Fruit fly (Drosophila melanogaster) whole organism, embryonic: Measurements from ENCODE around the gene rho-4.

ENCODE experiments used
- ATbp ChIP-seq: fragments of 200-800 bp; sonication (Bioruptor generic); optimal IDR thresholded peaks from 2 replicates; lab custom pipeline; 2017; ENCODE audit warnings: missing biosample characterization, mild to moderate bottlenecking, missing genetic modification characterization, missing genetic modification reagents
- Abd-B ChIP-seq: fragments of 200-800 bp; sonication (Bioruptor generic); optimal IDR thresholded peaks from 2 replicates; lab custom pipeline; 2018; ENCODE audit warnings: missing biosample characterization, mild to moderate bottlenecking, missing genetic modification characterization, moderate library complexity
- CG12659 ChIP-seq: fragments of 200-800 bp; sonication (Bioruptor generic); optimal IDR thresholded peaks from 3 replicates; lab custom pipeline; 2017; ENCODE audit warnings: mild to moderate bottlenecking, missing biosample characterization, missing genetic modification reagents, missing genetic modification characterization
- CG12744 ChIP-seq: fragments of 200-800 bp; sonication (Bioruptor generic); optimal IDR thresholded peaks from 2 replicates; lab custom pipeline; 2016; ENCODE audit warnings: missing biosample characterization, missing genetic modification characterization
- CG12769 ChIP-seq: fragments of 200-800 bp; sonication (Bioruptor generic); optimal IDR thresholded peaks from 2 replicates; lab custom pipeline; 2019; ENCODE audit warnings: missing biosample characterization, mild to moderate bottlenecking, missing genetic modification characterization, moderate library complexity
- CG13624 ChIP-seq: fragments of 200-800 bp; sonication (Bioruptor generic); optimal IDR thresholded peaks from 2 replicates; lab custom pipeline; 2016; ENCODE audit warnings: missing biosample characterization, missing genetic modification characterization
- CG14710 ChIP-seq: fragments of 200-800 bp; sonication (Bioruptor generic); optimal IDR thresholded peaks from 3 replicates; lab custom pipeline; 2019; ENCODE audit warnings: missing biosample characterization, mild to moderate bottlenecking, missing genetic modification characterization, moderate library complexity
- CG15269 ChIP-seq: fragments of 200-800 bp; sonication (Bioruptor generic); optimal IDR thresholded peaks from 2 replicates; lab custom pipeline; 2018; ENCODE audit warnings: missing biosample characterization, mild to moderate bottlenecking, missing genetic modification characterization, moderate library complexity
- CG1529 ChIP-seq: fragments of 200-800 bp; sonication (Bioruptor generic); optimal IDR thresholded peaks from 3 replicates; lab custom pipeline; 2018; ENCODE audit warnings: missing biosample characterization, missing genetic modification characterization
- CG15514 ChIP-seq: fragments of 200-800 bp; sonication (Bioruptor generic); optimal IDR thresholded peaks from 3 replicates; lab custom pipeline; 2017; ENCODE audit warnings: missing biosample characterization, missing genetic modification characterization, mild to moderate bottlenecking, moderate library complexity, missing genetic modification reagents
- CG1603 ChIP-seq: fragments of 200-800 bp; sonication (Bioruptor generic); optimal IDR thresholded peaks from 2 replicates; lab custom pipeline; 2019; ENCODE audit warnings: missing biosample characterization, mild to moderate bottlenecking, missing genetic modification characterization, moderate library complexity
- CG18262 ChIP-seq: fragments of 200-800 bp; optimal IDR thresholded peaks from 3 replicates; lab custom pipeline; 2019; ENCODE audit warnings: missing biosample characterization, mild to moderate bottlenecking, missing genetic modification characterization, moderate library complexity
- CG2199 ChIP-seq: fragments of 200-800 bp; sonication (Bioruptor generic); IDR thresholded peaks from 3 replicates; pipeline ENCODE4 v1.3.6; 2022; ENCODE audit warnings: missing biosample characterization, missing genetic modification characterization
- CG2202 ChIP-seq: fragments of 200-800 bp; sonication (Bioruptor generic); optimal IDR thresholded peaks from 2 replicates; lab custom pipeline; 2018; ENCODE audit warnings: missing biosample characterization, mild to moderate bottlenecking, missing genetic modification characterization
- CG30431 ChIP-seq: fragments of 200-800 bp; sonication (Bioruptor generic); optimal IDR thresholded peaks from 2 replicates; lab custom pipeline; 2017; ENCODE audit warnings: missing biosample characterization, missing genetic modification characterization
- CG6683 ChIP-seq: fragments of 200-800 bp; sonication (Bioruptor generic); optimal IDR thresholded peaks from 2 replicates; lab custom pipeline; 2017; ENCODE audit warnings: missing biosample characterization, mild to moderate bottlenecking, missing genetic modification characterization, missing genetic modification reagents
- CG6813 ChIP-seq: fragments of 200-800 bp; sonication (Bioruptor generic); optimal IDR thresholded peaks from 2 replicates; lab custom pipeline; 2017; ENCODE audit warnings: missing biosample characterization, missing genetic modification characterization, mild to moderate bottlenecking, moderate library complexity, missing genetic modification reagents
- CG7839 ChIP-seq: fragments of 200-800 bp; sonication (Bioruptor generic); optimal IDR thresholded peaks from 3 replicates; lab custom pipeline; 2018; ENCODE audit warnings: missing biosample characterization, mild to moderate bottlenecking, missing genetic modification characterization, moderate library complexity
- CG8924 ChIP-seq: fragments of 200-800 bp; optimal IDR thresholded peaks from 3 replicates; lab custom pipeline; 2019; ENCODE audit warnings: missing biosample characterization, mild to moderate bottlenecking, missing genetic modification characterization, moderate library complexity
- CG9932 ChIP-seq: fragments of 200-800 bp; sonication (Bioruptor generic); IDR thresholded peaks from 2 replicates; pipeline ENCODE4 v1.3.6; 2022; ENCODE audit warnings: missing biosample characterization, missing genetic modification characterization
- CHES-1-like ChIP-seq: fragments of 200-800 bp; sonication (Bioruptor generic); optimal IDR thresholded peaks from 2 replicates; lab custom pipeline; 2016; ENCODE audit warnings: missing biosample characterization, missing genetic modification characterization
- Doc3 ChIP-seq: fragments of 200-800 bp; sonication (Bioruptor generic); IDR thresholded peaks from 3 replicates; pipeline ENCODE4 v1.3.6; 2022; ENCODE audit warnings: missing biosample characterization, missing genetic modification characterization; ENCODE audit not compliant: partially characterized antibody
- Ets65A ChIP-seq: fragments of 200-800 bp; sonication (Bioruptor generic); peaks from one replicate; lab custom pipeline; 2016; ENCODE audit warnings: missing biosample characterization, missing genetic modification characterization
- Hr39 ChIP-seq: fragments of >200 bp; optimal IDR thresholded peaks from 2 replicates; lab custom pipeline; 2017
- Hsf ChIP-seq: fragments of 200-800 bp; sonication (Bioruptor generic); optimal IDR thresholded peaks from 3 replicates; lab custom pipeline; 2016; ENCODE audit warnings: missing biosample characterization, missing genetic modification characterization
- Nf-YC ChIP-seq: fragments of 200-800 bp; optimal IDR thresholded peaks from 3 replicates; lab custom pipeline; 2019; ENCODE audit warnings: missing biosample characterization, mild to moderate bottlenecking, missing genetic modification characterization, moderate library complexity
- Ravus ChIP-seq: fragments of 200-800 bp; sonication (Bioruptor generic); IDR thresholded peaks from 2 replicates; pipeline ENCODE4 v1.3.6; 2022; ENCODE audit warnings: missing biosample characterization, missing genetic modification characterization
- Rx ChIP-seq: fragments of 200-800 bp; sonication (Bioruptor generic); IDR thresholded peaks from 2 replicates; pipeline ENCODE4 v1.3.6; 2022; ENCODE audit warnings: missing biosample characterization, missing genetic modification characterization
- Sin3A ChIP-seq: fragments of >200 bp; optimal IDR thresholded peaks from 2 replicates; lab custom pipeline; 2018
- Vsx1 ChIP-seq: fragments of 200-800 bp; sonication (Bioruptor generic); optimal IDR thresholded peaks from 2 replicates; lab custom pipeline; 2017; ENCODE audit warnings: missing biosample characterization, mild to moderate bottlenecking, missing genetic modification characterization, missing genetic modification reagents
- amos ChIP-seq: fragments of 200-800 bp; sonication (Bioruptor generic); IDR thresholded peaks from 2 replicates; pipeline ENCODE4 v1.3.6; 2022; ENCODE audit warnings: missing biosample characterization, missing genetic modification characterization; ENCODE audit not compliant: partially characterized antibody
- bigmax ChIP-seq: fragments of 200-800 bp; sonication (Bioruptor generic); optimal IDR thresholded peaks from 2 replicates; lab custom pipeline; 2018; ENCODE audit warnings: missing biosample characterization, mild to moderate bottlenecking, missing genetic modification characterization
- btn ChIP-seq: fragments of 200-800 bp; sonication (Bioruptor generic); optimal IDR thresholded peaks from 2 replicates; lab custom pipeline; 2016; ENCODE audit warnings: missing biosample characterization, missing genetic modification characterization
- chinmo ChIP-seq: fragments of 200-800 bp; sonication (Bioruptor generic); IDR thresholded peaks from 4 replicates; pipeline ENCODE4 v1.3.6; 2022; ENCODE audit warnings: missing biosample characterization, missing genetic modification characterization; ENCODE audit not compliant: partially characterized antibody
- ci ChIP-seq: fragments of 200-800 bp; sonication (Bioruptor generic); IDR thresholded peaks from 3 replicates; pipeline ENCODE4 v1.3.6; 2022; ENCODE audit warnings: missing biosample characterization, missing genetic modification characterization
- dan ChIP-seq: fragments of 200-800 bp; sonication (Bioruptor generic); IDR thresholded peaks from 2 replicates; pipeline ENCODE4 v1.3.6; 2022; ENCODE audit warnings: missing biosample characterization, missing genetic modification characterization
- dati ChIP-seq: fragments of 200-800 bp; sonication (Bioruptor generic); IDR thresholded peaks from 2 replicates; pipeline ENCODE4 v1.3.6; 2022; ENCODE audit warnings: missing biosample characterization, missing genetic modification characterization
- fd64A ChIP-seq: fragments of 200-800 bp; sonication (Bioruptor generic); optimal IDR thresholded peaks from 3 replicates; lab custom pipeline; 2018; ENCODE audit warnings: missing biosample characterization, mild to moderate bottlenecking, missing genetic modification characterization
- gem ChIP-seq: fragments of 200-800 bp; sonication (Bioruptor generic); optimal IDR thresholded peaks from 2 replicates; lab custom pipeline; 2019; ENCODE audit warnings: missing biosample characterization, mild to moderate bottlenecking, missing genetic modification characterization, moderate library complexity
- gro ChIP-seq: fragments of 200-800 bp; sonication (Bioruptor generic); optimal IDR thresholded peaks from 2 replicates; lab custom pipeline; 2016; ENCODE audit warnings: missing biosample characterization, missing genetic modification characterization
- kah ChIP-seq: fragments of 200-800 bp; sonication (Bioruptor generic); optimal IDR thresholded peaks from 2 replicates; lab custom pipeline; 2018; ENCODE audit warnings: missing biosample characterization, mild to moderate bottlenecking, missing genetic modification characterization
- lmd ChIP-seq: fragments of 200-800 bp; sonication (Bioruptor generic); IDR thresholded peaks from 2 replicates; pipeline ENCODE4 v1.3.6; 2022; ENCODE audit warnings: missing biosample characterization, missing genetic modification characterization
- pho ChIP-seq: fragments of 200-800 bp; sonication (Bioruptor generic); optimal IDR thresholded peaks from 2 replicates; lab custom pipeline; 2016; ENCODE audit warnings: missing biosample characterization, missing genetic modification characterization
- row ChIP-seq: fragments of 200-800 bp; sonication (Bioruptor generic); IDR thresholded peaks from 3 replicates; pipeline ENCODE4 v1.3.6; 2022; ENCODE audit warnings: missing biosample characterization, missing genetic modification characterization
- shn ChIP-seq: fragments of 200-800 bp; sonication (Bioruptor generic); optimal IDR thresholded peaks from 3 replicates; lab custom pipeline; 2016; ENCODE audit warnings: missing biosample characterization, missing genetic modification characterization
- so ChIP-seq: fragments of 200-800 bp; sonication (Bioruptor generic); IDR thresholded peaks from 3 replicates; pipeline ENCODE4 v1.3.6; 2022; ENCODE audit warnings: missing biosample characterization, missing genetic modification characterization
- tio ChIP-seq: fragments of 200-800 bp; sonication (Bioruptor generic); optimal IDR thresholded peaks from 2 replicates; lab custom pipeline; 2017; ENCODE audit warnings: missing biosample characterization, missing genetic modification characterization, inconsistent platforms
- tx ChIP-seq: fragments of 200-800 bp; sonication (Bioruptor generic); optimal IDR thresholded peaks from 2 replicates; lab custom pipeline; 2016; ENCODE audit warnings: missing biosample characterization, missing genetic modification characterization
- unpg ChIP-seq: fragments of 200-800 bp; sonication (Bioruptor generic); optimal IDR thresholded peaks from 3 replicates; lab custom pipeline; 2018; ENCODE audit warnings: missing biosample characterization, mild to moderate bottlenecking, missing genetic modification characterization, moderate library complexity
- zfh1 ChIP-seq: fragments of 200-800 bp; sonication (Bioruptor generic); IDR thresholded peaks from 3 replicates; pipeline ENCODE4 v1.3.6; 2022; ENCODE audit warnings: missing biosample characterization, missing genetic modification characterization

Gene rho-4

DNA sequence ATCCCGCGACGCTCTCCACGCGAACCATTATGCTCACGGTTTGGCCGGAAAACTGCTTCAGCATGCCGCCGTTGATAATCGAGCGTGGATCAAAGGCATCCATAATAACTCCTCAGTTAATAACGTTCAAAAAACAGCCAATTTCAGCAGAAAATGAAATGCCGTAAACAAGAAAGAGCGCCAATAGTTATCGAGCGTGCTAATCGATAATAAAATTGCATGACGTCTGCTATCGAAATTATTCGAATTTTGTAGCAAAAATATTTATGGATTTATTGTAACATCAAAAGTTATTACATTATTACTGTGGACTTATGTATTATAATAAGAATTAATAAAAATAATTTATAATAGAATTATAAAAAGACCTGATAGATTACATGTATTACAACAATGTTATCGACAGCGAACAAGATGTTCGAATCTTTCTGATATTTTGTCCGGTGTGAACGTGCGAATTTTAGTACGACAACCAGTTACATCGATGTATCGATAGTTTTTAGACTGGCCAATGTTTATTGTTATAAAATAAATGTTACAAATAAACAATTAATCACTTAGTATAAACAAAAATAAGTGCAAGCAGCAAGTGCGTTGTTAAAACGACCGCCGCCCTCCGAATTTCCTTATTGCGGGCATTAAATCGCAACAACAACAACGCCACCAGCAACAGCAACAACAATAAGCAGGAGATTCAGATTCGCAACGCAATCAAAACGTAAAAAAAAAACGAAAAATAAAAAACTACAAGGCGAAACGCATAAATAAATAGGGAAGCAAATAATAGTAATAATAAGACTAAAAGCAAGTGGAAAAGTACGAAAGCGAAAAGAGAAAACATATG, 16.2 kb downstream of the rho-4 start, which contains the start of the genes RPA3 and Met (continued):
- TF ChIP-seq CG6683 (no peak), CG2199 (GFP tag; lab: Robert Waterston, UW) (no peak), CG12659 (GFP tag; lab: Kevin White, UChicago) (no peak), lmd (GFP tag; lab: Robert Waterston, UW) (no peak), CG15269 (tag; lab: Kevin White, UChicago) (no peak), Hsf (GFP tag; lab: Kevin White, UChicago) (no peak), dan (GFP tag; lab: Robert Waterston, UW) (no peak), so (GFP tag; lab: Robert Waterston, UW) (no peak), chinmo (GFP tag; lab: Robert Waterston, UW) (0 out of 4 replicates have a peak, but pooled peaks have one; percentile 16), CG13624 (peak; percentile 22), CG12744 (GFP tag; lab: Kevin White, UChicago) (no peak), pho (GFP tag; lab: Kevin White, UChicago) (no peak), CG14710 (tag; lab: Kevin White, UChicago) (peak; percentile 28), gem (tag; lab: Kevin White, UChicago) (no peak), CG1529 (GFP tag; lab: Kevin White, UChicago) (no peak), Doc3 (peak; percentile 59), unpg (no peak), Nf-YC (tag; lab: Kevin White, UChicago) (peak; percentile 14), tio (GFP tag; lab: Kevin White, UChicago) (no peak), CG15514 (GFP tag; lab: Kevin White, UChicago) (peak; percentile 51), ATbp (GFP tag; lab: Kevin White, UChicago) (no peak), bigmax (GFP tag; lab: Kevin White, UChicago) (no peak), Sin3A (no peak), CG30431 (GFP tag; lab: Kevin White, UChicago) (no peak), Abd-B (no peak), amos (peak; percentile 64), CG8924 (tag; lab: Kevin White, UChicago) (peak; percentile 47), Ets65A (GFP tag; lab: Kevin White, UChicago) (no peak), shn (no peak), dati (GFP tag; lab: Robert Waterston, UW) (no peak), zfh1 (GFP tag; lab: Robert Waterston, UW) (no peak), CG6813 (GFP tag; lab: Kevin White, UChicago) (no peak), row (GFP tag; lab: Robert Waterston, UW) (no peak), Rx (no peak), CHES-1-like (GFP tag; lab: Kevin White, UChicago) (no peak), CG12769 (tag; lab: Kevin White, UChicago) (no peak), Hr39 (no peak), CG18262 (no peak), CG2202 (tag; lab: Kevin White, UChicago) (no peak), kah (GFP tag; lab: Kevin White, UChicago) (no peak), CG9932 (GFP tag; lab: Robert Waterston, UW) (no peak), tx (no peak), Ravus (GFP tag; lab: Robert Waterston, UW) (no peak), Vsx1 (GFP tag; lab: Kevin White, UChicago) (no peak), CG7839 (no peak), ci (GFP tag; lab: Robert Waterston, UW) (no peak), btn (GFP tag; lab: Kevin White, UChicago) (no peak), gro (no peak), CG1603 (tag; lab: Kevin White, UChicago) (peak; percentile 38), fd64A (GFP tag; lab: Kevin White, UChicago) (no peak)
